Worm (Caenorhabditis elegans) whole organism, young adult: ENCODE measurements around the gene E02C12.12.

Source experiments
- C06A6.2 ChIP-seq: fragments of 200-800 bp; sonication (Bioruptor generic); conservative IDR thresholded peaks from 2 replicates; pipeline ENCODE4 v1.3.6; 2022; ENCODE audit warnings: missing genetic modification characterization, missing compliant biosample characterization
- F49E8.2 ChIP-seq: sonication (generic microtip); optimal IDR thresholded peaks from 3 replicates; lab custom pipeline; 2017; ENCODE audit warnings: missing genetic modification characterization, mild to moderate bottlenecking, missing compliant biosample characterization, antibody characterized with exemption, moderate library complexity; ENCODE audit not compliant: insufficient read depth
- K11D2.4 ChIP-seq: fragments of 200-800 bp; sonication (Bioruptor generic); IDR thresholded peaks from 2 replicates; pipeline ENCODE4 v1.3.6; 2022; ENCODE audit warnings: missing genetic modification reagents, missing genetic modification characterization, missing compliant biosample characterization
- T07F8.4 ChIP-seq: sonication (generic microtip); optimal IDR thresholded peaks from 2 replicates; lab custom pipeline; 2016; ENCODE audit warnings: mild to moderate bottlenecking, missing genetic modification characterization, moderate library complexity, missing compliant biosample characterization
- T26A5.8 ChIP-seq: sonication (generic microtip); optimal IDR thresholded peaks from 2 replicates; lab custom pipeline; 2016; ENCODE audit warnings: missing genetic modification characterization, missing compliant biosample characterization
- ZK185.1 ChIP-seq: sonication (generic microtip); optimal IDR thresholded peaks from 2 replicates; lab custom pipeline; 2016; ENCODE audit warnings: mild to moderate bottlenecking, missing genetic modification characterization, missing compliant biosample characterization; ENCODE audit not compliant: poor library complexity, severe bottlenecking
- aptf-3 ChIP-seq: fragments of 200-800 bp; sonication (Bioruptor generic); IDR thresholded peaks from 2 replicates; pipeline ENCODE4 v1.3.6; 2022; ENCODE audit warnings: missing genetic modification characterization, missing compliant biosample characterization
- athp-1 ChIP-seq: sonication (generic microtip); optimal IDR thresholded peaks from 2 replicates; lab custom pipeline; 2017; ENCODE audit warnings: mild to moderate bottlenecking, missing genetic modification characterization, missing compliant biosample characterization
- attf-6 ChIP-seq: fragments of 200-800 bp; sonication (Bioruptor generic); IDR thresholded peaks from 2 replicates; pipeline ENCODE4 v1.3.6; 2022; ENCODE audit warnings: missing genetic modification reagents, missing genetic modification characterization, missing compliant biosample characterization
- ccch-3 ChIP-seq: fragments of 200-800 bp; sonication (Bioruptor generic); optimal IDR thresholded peaks from 2 replicates; lab custom pipeline; 2018; ENCODE audit warnings: mild to moderate bottlenecking, missing genetic modification characterization, missing compliant biosample characterization
- cebp-1 ChIP-seq, 2 experiments: fragments of 200-800 bp in 1 of 2; sonication (Bioruptor generic) in 1 of 2; sonication (generic microtip) in 1 of 2; IDR thresholded peaks in 1 of 2; optimal IDR thresholded peaks in 1 of 2; 2 replicates each; pipeline versions ENCODE4 v1.3.6 to Lab custom; 2017 to 2022; ENCODE audit warnings: missing compliant biosample characterization in 2 of 2, missing genetic modification characterization in 2 of 2, mild to moderate bottlenecking in 1 of 2, missing genetic modification reagents in 1 of 2, moderate library complexity in 1 of 2
- cebp-2 ChIP-seq: fragments of 200-800 bp; sonication (Bioruptor generic); IDR thresholded peaks from 2 replicates; pipeline ENCODE4 v1.3.6; 2022; ENCODE audit warnings: missing genetic modification characterization, missing compliant biosample characterization
- ceh-40 ChIP-seq: fragments of 200-800 bp; sonication (Bioruptor generic); IDR thresholded peaks from 2 replicates; pipeline ENCODE4 v1.3.6; 2022; ENCODE audit warnings: missing genetic modification characterization, missing compliant biosample characterization
- chd-7 ChIP-seq: sonication (generic microtip); optimal IDR thresholded peaks from 2 replicates; lab custom pipeline; 2016; ENCODE audit warnings: mild to moderate bottlenecking, missing genetic modification characterization, moderate library complexity, missing compliant biosample characterization
- die-1 ChIP-seq: sonication (generic microtip); optimal IDR thresholded peaks from 2 replicates; lab custom pipeline; 2016; ENCODE audit warnings: missing genotype, mild to moderate bottlenecking, missing genetic modification characterization, missing compliant biosample characterization
- dox-1 ChIP-seq: fragments of 200-800 bp; sonication (Bioruptor generic); IDR thresholded peaks from 2 replicates; pipeline ENCODE4 v1.3.6; 2022; ENCODE audit warnings: missing genetic modification reagents, missing genetic modification characterization, missing compliant biosample characterization
- efl-1 ChIP-seq: fragments of 150-350 bp; optimal IDR thresholded peaks from 2 replicates; lab custom pipeline; 2014; ENCODE audit warnings: missing biosample characterization, missing genetic modification reagents, missing genetic modification characterization
- egrh-3 ChIP-seq: fragments of 200-800 bp; sonication (Bioruptor generic); IDR thresholded peaks from 2 replicates; pipeline ENCODE4 v1.3.6; 2022; ENCODE audit warnings: missing genetic modification reagents, missing genetic modification characterization, missing compliant biosample characterization
- ets-4 ChIP-seq: fragments of 200-800 bp; sonication (Bioruptor generic); optimal IDR thresholded peaks from 2 replicates; lab custom pipeline; 2018; ENCODE audit warnings: mild to moderate bottlenecking, missing genetic modification characterization, missing compliant biosample characterization
- him-1 ChIP-seq: sonication (generic microtip); optimal IDR thresholded peaks from 2 replicates; lab custom pipeline; 2016; ENCODE audit warnings: missing genotype, missing genetic modification reagents, missing genetic modification characterization, missing compliant biosample characterization
- hmg-1.2 ChIP-seq: fragments of 200-800 bp; sonication (Bioruptor generic); IDR thresholded peaks from 2 replicates; pipeline ENCODE4 v1.3.6; 2022; ENCODE audit warnings: missing genetic modification reagents, missing genetic modification characterization, missing compliant biosample characterization
- hmg-20 ChIP-seq: fragments of 200-800 bp; sonication (Bioruptor generic); IDR thresholded peaks from 2 replicates; pipeline ENCODE4 v1.3.6; 2022; ENCODE audit warnings: missing genetic modification reagents, missing genetic modification characterization, missing compliant biosample characterization
- lin-26 ChIP-seq: fragments of 200-800 bp; sonication (Bioruptor generic); IDR thresholded peaks from 2 replicates; pipeline ENCODE4 v1.3.6; 2022; ENCODE audit warnings: missing genetic modification reagents, missing genetic modification characterization, missing compliant biosample characterization
- lin-35 ChIP-seq, 3 experiments: fragments of 150-350 bp in 2 of 3; sonication (generic microtip) in 1 of 3; optimal IDR thresholded peaks; 2 replicates each; lab custom pipeline; 2014 to 2018; ENCODE audit warnings: missing biosample characterization in 3 of 3, missing genetic modification characterization in 3 of 3, missing genetic modification reagents in 3 of 3
- lin-40 ChIP-seq: sonication (generic microtip); optimal IDR thresholded peaks from 2 replicates; lab custom pipeline; 2016; ENCODE audit warnings: missing genetic modification characterization, mild to moderate bottlenecking, missing compliant biosample characterization, missing genotype, missing genetic modification reagents
- lin-54 ChIP-seq: fragments of 200-800 bp; sonication (Bioruptor generic); optimal IDR thresholded peaks from 2 replicates; lab custom pipeline; 2018; ENCODE audit warnings: mild to moderate bottlenecking, missing genetic modification characterization, missing compliant biosample characterization
- lir-1 ChIP-seq: fragments of 200-800 bp; sonication (Bioruptor generic); conservative IDR thresholded peaks from 2 replicates; pipeline ENCODE4 v1.3.6; 2022; ENCODE audit warnings: missing genetic modification reagents, missing genetic modification characterization, missing compliant biosample characterization
- lsl-1 ChIP-seq: fragments of 200-800 bp; sonication (Bioruptor generic); optimal IDR thresholded peaks from 2 replicates; lab custom pipeline; 2018; ENCODE audit warnings: mild to moderate bottlenecking, missing genetic modification characterization, moderate library complexity, missing compliant biosample characterization
- lsy-27 ChIP-seq: sonication (generic microtip); optimal IDR thresholded peaks from 2 replicates; lab custom pipeline; 2017; ENCODE audit warnings: missing genetic modification characterization, mild to moderate bottlenecking, missing compliant biosample characterization, antibody characterized with exemption, missing genotype, borderline replicate concordance; ENCODE audit not compliant: insufficient read depth
- nhr-80 ChIP-seq: sonication (generic microtip); optimal IDR thresholded peaks from 2 replicates; lab custom pipeline; 2016; ENCODE audit warnings: missing genetic modification characterization, missing compliant biosample characterization
- pbrm-1 ChIP-seq: fragments of 200-800 bp; sonication (Bioruptor generic); IDR thresholded peaks from 2 replicates; pipeline ENCODE4 v1.3.6; 2022; ENCODE audit warnings: missing genetic modification reagents, missing genetic modification characterization, missing compliant biosample characterization
- rcor-1 ChIP-seq: fragments of 200-800 bp; sonication (Bioruptor generic); IDR thresholded peaks from 2 replicates; pipeline ENCODE4 v1.3.6; 2022; ENCODE audit warnings: missing genetic modification reagents, missing genetic modification characterization, missing compliant biosample characterization
- rpc-1 ChIP-seq, 2 experiments: fragments of 150-350 bp in 1 of 2; sonication (generic microtip) in 1 of 2; optimal IDR thresholded peaks; 2 replicates each; lab custom pipeline; 2014 to 2018; ENCODE audit warnings: missing biosample characterization in 1 of 2, missing genetic modification characterization in 1 of 2, missing genetic modification reagents in 1 of 2, missing genotype in 1 of 2
- sdz-38 ChIP-seq: sonication (generic microtip); optimal IDR thresholded peaks from 2 replicates; lab custom pipeline; 2016; ENCODE audit warnings: missing genotype, missing genetic modification characterization, missing compliant biosample characterization
- sea-2 ChIP-seq: fragments of 200-800 bp; sonication (Bioruptor generic); IDR thresholded peaks from 2 replicates; pipeline ENCODE4 v1.3.6; 2022; ENCODE audit warnings: missing genetic modification characterization, missing compliant biosample characterization
- tbp1 ChIP-seq: fragments of 200-800 bp; sonication (Bioruptor generic); optimal IDR thresholded peaks from 2 replicates; lab custom pipeline; 2018; ENCODE audit warnings: mild to moderate bottlenecking, missing genetic modification characterization, missing compliant biosample characterization
- tlf-1 ChIP-seq: fragments of 200-800 bp; sonication (Bioruptor generic); optimal IDR thresholded peaks from 2 replicates; lab custom pipeline; 2018; ENCODE audit warnings: mild to moderate bottlenecking, missing genetic modification characterization, missing compliant biosample characterization
- zfh-2 ChIP-seq: fragments of 200-800 bp; sonication (Bioruptor generic); conservative IDR thresholded peaks from 2 replicates; pipeline ENCODE4 v1.3.6; 2022; ENCODE audit warnings: missing genetic modification reagents, missing genetic modification characterization, missing compliant biosample characterization
- zim-3 ChIP-seq: sonication (generic microtip); optimal IDR thresholded peaks from 2 replicates; lab custom pipeline; 2017; ENCODE audit warnings: mild to moderate bottlenecking, missing genetic modification characterization, moderate library complexity, missing compliant biosample characterization

E02C12.12 gene

ce11 chrV:9406890-9407289 lies 24.8 kb upstream of the E02C12.12 start (continued):
- TF ChIP-seq zim-3 (tag; lab: Kevin White, UChicago) (no peak), lin-26 (GFP tag; lab: Robert Waterston, UW) (no peak), lsy-27 (no peak), T07F8.4 (tag; lab: Kevin White, UChicago) (no peak), ccch-3 (GFP tag; lab: Kevin White, UChicago) (no peak), pbrm-1 (GFP tag; lab: Robert Waterston, UW) (0 out of 2 replicates have a peak, but pooled peaks have one; percentile 25), cebp-2 (GFP tag; lab: Robert Waterston, UW) (no peak), chd-7 (tag; lab: Kevin White, UChicago) (no peak), efl-1 (no peak), nhr-80 (tag; lab: Kevin White, UChicago) (peak; percentile 1), lir-1 (GFP tag; lab: Robert Waterston, UW) (no peak), zfh-2 (GFP tag; lab: Robert Waterston, UW) (no peak), hmg-1.2 (GFP tag; lab: Robert Waterston, UW) (peak; percentile 42; the same call in 1 of the 2 replicates), C06A6.2 (GFP tag; lab: Robert Waterston, UW) (no peak), F49E8.2 (no peak), rcor-1 (GFP tag; lab: Robert Waterston, UW) (no peak), him-1 (tag; lab: Kevin White, UChicago) (peak; percentile 82), aptf-3 (GFP tag; lab: Robert Waterston, UW) (no peak), lin-54 (GFP tag; lab: Kevin White, UChicago) (no peak), lsl-1 (GFP tag; lab: Kevin White, UChicago) (peak; percentile 6), die-1 (tag; lab: Kevin White, UChicago) (peak; percentile 40), lin-35 (GFP tag; optimal IDR thresholded peaks at IDR 0.05; lab: Kevin White, UChicago) (no peak), T26A5.8 (no peak), ets-4 (GFP tag; lab: Kevin White, UChicago) (no peak), tbp1 (GFP tag; lab: Kevin White, UChicago) (peak; percentile 89), egrh-3 (GFP tag; lab: Robert Waterston, UW) (no peak), attf-6 (GFP tag; lab: Robert Waterston, UW) (no peak)

ce11 chrV:9399886-9400373 lies 17.8 kb upstream of the E02C12.12 start, which contains the start of gene trpp-4:
trpp-4 (plus strand) TSS chrV:9400327.
- TF ChIP-seq cebp-1 (GFP tag; IDR thresholded peaks at IDR 0.05; lab: Robert Waterston, UW) (no peak), cebp-1 (tag; optimal IDR thresholded peaks at IDR 0.05; lab: Kevin White, UChicago) (no peak), ceh-40 (GFP tag; lab: Robert Waterston, UW) (no peak), tlf-1 (GFP tag; lab: Kevin White, UChicago) (no peak), ZK185.1 (tag; lab: Kevin White, UChicago) (no peak), sdz-38 (tag; lab: Kevin White, UChicago) (no peak), sea-2 (no peak), lin-40 (tag; lab: Kevin White, UChicago) (no peak), hmg-20 (GFP tag; lab: Robert Waterston, UW) (no peak), athp-1 (tag; lab: Kevin White, UChicago) (no peak), dox-1 (no peak), rpc-1 (optimal IDR thresholded peaks at IDR 0.05; lab: Kevin White, UChicago) (no peak), rpc-1 (tag; optimal IDR thresholded peaks at IDR 0.05; lab: Kevin White, UChicago) (no peak), K11D2.4 (GFP tag; lab: Robert Waterston, UW) (no peak), efl-1 (no peak)
- TF ChIP-seq, all 124 proteins: peak for 0
